Worm (Caenorhabditis elegans) whole organism, L3 larva: ENCODE results near the gene npax-2.

Experiments
- fkh-10 ChIP-seq: sonication (generic microtip); optimal IDR thresholded peaks from 2 replicates; lab custom pipeline; 2017; ENCODE audit warnings: missing biosample characterization, missing genetic modification reagents, missing genetic modification characterization
- lin-39 ChIP-seq: fragments of 150-350 bp; optimal IDR thresholded peaks from 2 replicates; lab custom pipeline; 2018; ENCODE audit warnings: missing biosample characterization, missing genetic modification reagents, missing genetic modification characterization

npax-2 gene

DNA sequence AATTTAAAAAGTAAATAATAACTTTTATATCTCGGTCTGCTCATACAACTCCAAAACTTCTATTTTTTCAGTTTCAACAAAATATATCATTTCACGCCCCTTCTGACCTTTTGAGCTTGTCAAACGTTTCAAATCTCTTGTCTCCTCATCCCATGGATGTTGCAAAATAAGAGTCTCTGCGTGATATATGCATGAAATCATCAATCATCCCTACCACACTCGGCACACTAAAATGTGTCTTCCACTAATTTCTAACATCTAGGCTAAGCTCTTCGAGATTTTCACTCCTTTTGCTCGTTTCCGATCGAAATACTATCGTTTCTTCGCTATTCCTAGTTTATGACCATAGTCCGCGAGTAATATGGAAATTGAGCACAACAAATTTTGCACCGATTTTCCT lies 50.9 kb downstream of the npax-2 start:
- TF ChIP-seq fkh-10 (GFP tag; lab: Kevin White, UChicago), result no peak
- peak; percentile 34 for TF ChIP-seq lin-39 (tag; lab: Kevin White, UChicago)
